Worm (Caenorhabditis elegans) whole organism, young adult: ENCODE results near the gene igdb-1.

Experiments used
- akir-1 ChIP-seq: fragments of 200-800 bp; sonication (Bioruptor generic); optimal IDR thresholded peaks from 2 replicates; lab custom pipeline; 2018; ENCODE audit warnings: mild to moderate bottlenecking, missing genetic modification characterization, moderate library complexity, missing compliant biosample characterization
- ama-1 ChIP-seq, 3 experiments: fragments of 150-350 bp in 1 of 3; sonication (generic microtip) in 2 of 3; optimal IDR thresholded peaks; 2 replicates each; lab custom pipeline; 2014 to 2018; ENCODE audit warnings: missing biosample characterization in 2 of 3, missing genetic modification characterization in 2 of 3, missing genetic modification reagents in 2 of 3
- atf-7 ChIP-seq: sonication (generic microtip); optimal IDR thresholded peaks from 2 replicates; lab custom pipeline; 2017; ENCODE audit warnings: mild to moderate bottlenecking, missing genetic modification characterization, missing compliant biosample characterization

DNA sequence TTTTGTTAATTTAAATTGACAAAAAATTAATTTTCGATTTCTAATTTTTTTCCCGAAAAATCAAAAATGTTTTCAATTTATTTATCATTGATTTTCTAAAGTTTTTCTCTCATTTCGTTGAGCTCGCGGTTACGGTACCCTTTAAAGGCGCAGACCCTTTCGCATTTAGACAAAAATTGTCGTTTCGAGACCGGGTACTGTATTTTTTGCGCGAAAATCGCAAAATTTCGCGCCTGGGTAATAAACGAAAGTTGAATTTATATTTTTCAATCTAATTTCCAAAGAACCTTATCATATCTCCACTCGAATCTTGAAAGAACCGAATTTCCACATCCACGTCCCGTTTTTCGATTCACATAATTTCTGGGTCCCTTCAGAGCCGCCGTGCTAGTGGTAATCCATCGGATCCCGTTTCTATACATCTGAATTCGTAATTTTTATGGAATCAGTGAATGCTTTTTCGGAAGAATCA, 33.3 kb upstream of the igdb-1 start, which contains the start of gene C25G4.3:
- TF ChIP-seq atf-7 (tag; lab: Kevin White, UChicago) = no peak
- TF ChIP-seq ama-1 (optimal IDR thresholded peaks at IDR 0.05; lab: Kevin White, UChicago) = no peak
- no peak for TF ChIP-seq ama-1 (GFP tag; optimal IDR thresholded peaks at IDR 0.05; lab: Kevin White, UChicago)
- TF ChIP-seq akir-1 (GFP tag; lab: Kevin White, UChicago) = no peak
